Fruit fly (Drosophila melanogaster) S2 (cell line): ENCODE data around the gene Adk1.

Source experiments
- CG8478 ChIP-seq: fragments of >200 bp; optimal IDR thresholded peaks from 2 replicates; lab custom pipeline; 2018
- CTCF ChIP-seq, 2 experiments: fragments of >200 bp; optimal IDR thresholded peaks; 2 replicates each; lab custom pipeline; 2018

DNA sequence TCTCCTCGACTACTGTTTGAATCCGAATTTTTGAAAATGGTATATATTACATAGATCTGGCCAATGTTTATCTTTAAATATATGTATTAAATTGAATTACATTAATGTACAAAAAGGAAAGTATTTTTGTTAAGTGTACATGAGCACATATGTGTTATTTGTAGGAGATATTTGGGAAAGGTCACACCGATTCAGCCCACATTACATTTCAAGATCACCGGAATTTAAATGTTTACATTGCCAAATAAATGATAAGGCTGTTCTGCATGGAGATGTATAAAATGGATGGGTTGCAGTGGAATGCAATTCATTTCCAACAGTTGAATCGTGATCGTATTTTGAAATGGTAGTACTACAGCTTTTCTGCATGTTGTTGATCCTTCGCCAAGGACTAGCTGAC lies 31.4 kb downstream of the Adk1 start, which contains the start of gene CG3916:
- TF ChIP-seq CTCF (optimal IDR thresholded peaks at IDR 0.05; lab: Kevin White, UChicago) (no peak), CG8478 (lab: Kevin White, UChicago) (no peak)
